Fruit fly (Drosophila melanogaster) whole organism, embryonic: Measurements from ENCODE around the gene Cks85A.

ENCODE experiments used
- CG10209 ChIP-seq: fragments of 200-800 bp; sonication (Bioruptor generic); optimal IDR thresholded peaks from 3 replicates; lab custom pipeline; 2017; ENCODE audit warnings: missing biosample characterization, mild to moderate bottlenecking, missing genetic modification characterization, missing genetic modification reagents
- CG10267 ChIP-seq: fragments of 200-800 bp; sonication (Bioruptor generic); optimal IDR thresholded peaks from 2 replicates; lab custom pipeline; 2018; ENCODE audit warnings: missing biosample characterization, mild to moderate bottlenecking, missing genetic modification characterization, moderate library complexity
- CG10462 ChIP-seq: fragments of 200-800 bp; sonication (Bioruptor generic); optimal IDR thresholded peaks from 2 replicates; lab custom pipeline; 2016; ENCODE audit warnings: missing biosample characterization, missing genetic modification characterization
- CG12104 ChIP-seq: fragments of 200-800 bp; sonication (Bioruptor generic); optimal IDR thresholded peaks from 3 replicates; lab custom pipeline; 2016; ENCODE audit warnings: missing biosample characterization, missing genetic modification characterization
- CG13296 ChIP-seq: fragments of 200-800 bp; sonication (Bioruptor generic); optimal IDR thresholded peaks from 3 replicates; lab custom pipeline; 2018; ENCODE audit warnings: missing biosample characterization, mild to moderate bottlenecking, missing genetic modification characterization
- CG13894 ChIP-seq: fragments of 200-800 bp; sonication (Bioruptor generic); optimal IDR thresholded peaks from 3 replicates; lab custom pipeline; 2018; ENCODE audit warnings: missing biosample characterization, mild to moderate bottlenecking, missing genetic modification characterization, moderate library complexity
- CG14441 ChIP-seq: fragments of 200-800 bp; sonication (Bioruptor generic); IDR thresholded peaks from 2 replicates; pipeline ENCODE4 v1.3.6; 2022; ENCODE audit warnings: missing biosample characterization, missing genetic modification characterization
- CG15073 ChIP-seq: fragments of 200-800 bp; sonication (Bioruptor generic); optimal IDR thresholded peaks from 2 replicates; lab custom pipeline; 2016; ENCODE audit warnings: missing biosample characterization, missing genetic modification characterization
- CG15269 ChIP-seq: fragments of 200-800 bp; sonication (Bioruptor generic); optimal IDR thresholded peaks from 2 replicates; lab custom pipeline; 2018; ENCODE audit warnings: missing biosample characterization, mild to moderate bottlenecking, missing genetic modification characterization, moderate library complexity
- CG15601 ChIP-seq: fragments of 200-800 bp; sonication (Bioruptor generic); optimal IDR thresholded peaks from 3 replicates; lab custom pipeline; 2019; ENCODE audit warnings: missing biosample characterization, mild to moderate bottlenecking, missing genetic modification characterization, moderate library complexity
- CG2712 ChIP-seq: fragments of 200-800 bp; optimal IDR thresholded peaks from 3 replicates; lab custom pipeline; 2019; ENCODE audit warnings: missing biosample characterization, mild to moderate bottlenecking, missing genetic modification characterization, moderate library complexity
- CG34376 ChIP-seq: fragments of 200-800 bp; sonication (Bioruptor generic); optimal IDR thresholded peaks from 2 replicates; lab custom pipeline; 2018; ENCODE audit warnings: missing biosample characterization, mild to moderate bottlenecking, missing genetic modification characterization
- CG43689 ChIP-seq: fragments of 200-800 bp; sonication (Bioruptor generic); IDR thresholded peaks from 2 replicates; pipeline ENCODE4 v1.3.6; 2022; ENCODE audit warnings: missing biosample characterization, missing genetic modification characterization
- CG4820 ChIP-seq: fragments of 200-800 bp; sonication (Bioruptor generic); optimal IDR thresholded peaks from 3 replicates; lab custom pipeline; 2016; ENCODE audit warnings: missing biosample characterization, missing genetic modification characterization
- CG5180 ChIP-seq: fragments of 200-800 bp; sonication (Bioruptor generic); optimal IDR thresholded peaks from 3 replicates; lab custom pipeline; 2017; ENCODE audit warnings: missing biosample characterization, missing genetic modification characterization, mild to moderate bottlenecking, moderate library complexity, missing genetic modification reagents
- CG6683 ChIP-seq: fragments of 200-800 bp; sonication (Bioruptor generic); optimal IDR thresholded peaks from 2 replicates; lab custom pipeline; 2017; ENCODE audit warnings: missing biosample characterization, mild to moderate bottlenecking, missing genetic modification characterization, missing genetic modification reagents
- CG6791 ChIP-seq: fragments of 200-800 bp; sonication (Bioruptor generic); IDR thresholded peaks from 3 replicates; pipeline ENCODE4 v1.3.6; 2022; ENCODE audit warnings: missing biosample characterization, missing genetic modification characterization; ENCODE audit not compliant: partially characterized antibody
- CG6813 ChIP-seq: fragments of 200-800 bp; sonication (Bioruptor generic); optimal IDR thresholded peaks from 2 replicates; lab custom pipeline; 2017; ENCODE audit warnings: missing biosample characterization, missing genetic modification characterization, mild to moderate bottlenecking, moderate library complexity, missing genetic modification reagents
- CG7357 ChIP-seq: fragments of 200-800 bp; sonication (Bioruptor generic); IDR thresholded peaks from 3 replicates; pipeline ENCODE4 v1.3.6; 2022; ENCODE audit warnings: missing biosample characterization, missing genetic modification characterization
- Camta ChIP-seq: fragments of 200-800 bp; sonication (Bioruptor generic); optimal IDR thresholded peaks from 2 replicates; lab custom pipeline; 2016; ENCODE audit warnings: missing biosample characterization, missing genetic modification characterization
- Drgx ChIP-seq: fragments of 200-800 bp; sonication (Bioruptor generic); IDR thresholded peaks from 2 replicates; pipeline ENCODE4 v1.3.6; 2022; ENCODE audit warnings: missing biosample characterization, missing genetic modification characterization
- Elba2 ChIP-seq: fragments of 200-800 bp; sonication (Bioruptor generic); optimal IDR thresholded peaks from 3 replicates; lab custom pipeline; 2016; ENCODE audit warnings: missing biosample characterization, missing genetic modification characterization
- Lim3 ChIP-seq: fragments of 200-800 bp; sonication (Bioruptor generic); IDR thresholded peaks from 2 replicates; pipeline ENCODE4 v1.3.6; 2022; ENCODE audit warnings: missing biosample characterization, missing genetic modification characterization
- Mad ChIP-seq: fragments of 200-800 bp; sonication (Bioruptor generic); optimal IDR thresholded peaks from 2 replicates; lab custom pipeline; 2016; ENCODE audit warnings: missing biosample characterization, missing genetic modification characterization
- Med ChIP-seq: fragments of 200-800 bp; sonication (Bioruptor generic); peaks from one replicate; lab custom pipeline; 2016; ENCODE audit warnings: missing biosample characterization, missing genetic modification characterization, mild to moderate bottlenecking, inconsistent platforms, moderate library complexity
- Neu2 ChIP-seq: fragments of 200-800 bp; sonication (Bioruptor generic); optimal IDR thresholded peaks from 3 replicates; lab custom pipeline; 2016; ENCODE audit warnings: missing biosample characterization, missing genetic modification characterization, borderline replicate concordance
- PHDP ChIP-seq: fragments of 200-800 bp; sonication (Bioruptor generic); optimal IDR thresholded peaks from 3 replicates; lab custom pipeline; 2018; ENCODE audit warnings: missing biosample characterization, mild to moderate bottlenecking, missing genetic modification characterization, moderate library complexity
- Six4 ChIP-seq: fragments of 200-800 bp; sonication (Bioruptor generic); optimal IDR thresholded peaks from 2 replicates; lab custom pipeline; 2016; ENCODE audit warnings: missing biosample characterization, missing genetic modification characterization
- Ssrp ChIP-seq: fragments of 200-800 bp; sonication (Bioruptor generic); optimal IDR thresholded peaks from 2 replicates; lab custom pipeline; 2018; ENCODE audit warnings: missing biosample characterization, mild to moderate bottlenecking, missing genetic modification characterization, moderate library complexity
- TFAM ChIP-seq: fragments of 200-800 bp; sonication (Bioruptor generic); optimal IDR thresholded peaks from 2 replicates; lab custom pipeline; 2017; ENCODE audit warnings: missing biosample characterization, missing genetic modification characterization, inconsistent platforms
- Xbp1 ChIP-seq: fragments of 200-800 bp; sonication (Bioruptor generic); optimal IDR thresholded peaks from 3 replicates; lab custom pipeline; 2016; ENCODE audit warnings: missing biosample characterization, mild to moderate bottlenecking, missing genetic modification characterization
- Xrp1 ChIP-seq: fragments of 200-800 bp; sonication (Bioruptor generic); IDR thresholded peaks from 2 replicates; pipeline ENCODE4 v1.3.6; 2022; ENCODE audit warnings: missing biosample characterization, missing genetic modification characterization
- ato ChIP-seq: fragments of 200-800 bp; sonication (Bioruptor generic); IDR thresholded peaks from 2 replicates; pipeline ENCODE4 v1.3.6; 2022; ENCODE audit warnings: missing biosample characterization, missing genetic modification characterization; ENCODE audit not compliant: partially characterized antibody
- ci ChIP-seq: fragments of 200-800 bp; sonication (Bioruptor generic); IDR thresholded peaks from 3 replicates; pipeline ENCODE4 v1.3.6; 2022; ENCODE audit warnings: missing biosample characterization, missing genetic modification characterization
- dmrt11E ChIP-seq: fragments of 200-800 bp; sonication (Bioruptor generic); optimal IDR thresholded peaks from 3 replicates; lab custom pipeline; 2018; ENCODE audit warnings: missing biosample characterization, mild to moderate bottlenecking, missing genetic modification characterization, moderate library complexity
- en ChIP-seq: fragments of 200-800 bp; sonication (Bioruptor generic); optimal IDR thresholded peaks from 2 replicates; lab custom pipeline; 2016; ENCODE audit warnings: missing biosample characterization, missing genetic modification characterization
- ewg ChIP-seq: fragments of 200-800 bp; sonication (Bioruptor generic); optimal IDR thresholded peaks from 3 replicates; lab custom pipeline; 2017; ENCODE audit warnings: mild to moderate bottlenecking, missing biosample characterization, missing genetic modification reagents, missing genetic modification characterization
- eyg ChIP-seq: fragments of 200-800 bp; sonication (Bioruptor generic); optimal IDR thresholded peaks from 3 replicates; lab custom pipeline; 2016; ENCODE audit warnings: missing biosample characterization, missing genetic modification characterization
- ftz-f1 ChIP-seq: fragments of 200-800 bp; sonication (Bioruptor generic); optimal IDR thresholded peaks from 2 replicates; lab custom pipeline; 2016; ENCODE audit warnings: missing biosample characterization, missing genetic modification characterization
- grau ChIP-seq: fragments of 200-800 bp; optimal IDR thresholded peaks from 3 replicates; lab custom pipeline; 2019; ENCODE audit warnings: missing biosample characterization, mild to moderate bottlenecking, missing genetic modification characterization, moderate library complexity
- grn ChIP-seq: fragments of 200-800 bp; sonication (Bioruptor generic); optimal IDR thresholded peaks from 3 replicates; lab custom pipeline; 2017; ENCODE audit warnings: missing biosample characterization, missing genetic modification characterization
- gt ChIP-seq: fragments of 200-800 bp; sonication (Bioruptor generic); IDR thresholded peaks from 2 replicates; pipeline ENCODE4 v1.3.6; 2022; ENCODE audit warnings: missing biosample characterization, missing genetic modification characterization
- ind ChIP-seq: fragments of 200-800 bp; sonication (Bioruptor generic); optimal IDR thresholded peaks from 3 replicates; lab custom pipeline; 2016; ENCODE audit warnings: missing biosample characterization, missing genetic modification characterization
- nom ChIP-seq: fragments of 200-800 bp; sonication (Bioruptor generic); optimal IDR thresholded peaks from 2 replicates; lab custom pipeline; 2017; ENCODE audit warnings: missing biosample characterization, missing genetic modification characterization, mild to moderate bottlenecking, moderate library complexity, missing genetic modification reagents
- phol ChIP-seq: fragments of 200-800 bp; sonication (Bioruptor generic); optimal IDR thresholded peaks from 3 replicates; lab custom pipeline; 2018; ENCODE audit warnings: missing biosample characterization, mild to moderate bottlenecking, missing genetic modification characterization, moderate library complexity
- prd ChIP-seq, 3 experiments: fragments of >200 bp in 2 of 3; fragments of 200-800 bp in 1 of 3; sonication (Bioruptor generic) in 1 of 3; optimal IDR thresholded peaks in 2 of 3; IDR thresholded peaks in 1 of 3; 2 replicates in 2 of 3; 3 replicates in 1 of 3; pipeline versions ENCODE4 v1.3.6 to Lab custom; 2017 to 2022; ENCODE audit warnings: missing biosample characterization in 1 of 3, missing genetic modification characterization in 1 of 3
- slbo ChIP-seq: fragments of 200-800 bp; sonication (Bioruptor generic); IDR thresholded peaks from 2 replicates; pipeline ENCODE4 v1.3.6; 2022; ENCODE audit warnings: missing biosample characterization, missing genetic modification characterization
- sob ChIP-seq: fragments of 200-800 bp; sonication (Bioruptor generic); IDR thresholded peaks from 2 replicates; pipeline ENCODE4 v1.3.6; 2022; ENCODE audit warnings: missing biosample characterization, missing genetic modification characterization
- tap ChIP-seq: fragments of 200-800 bp; optimal IDR thresholded peaks from 3 replicates; lab custom pipeline; 2019; ENCODE audit warnings: missing biosample characterization, mild to moderate bottlenecking, missing genetic modification characterization, moderate library complexity
- zen ChIP-seq: fragments of 200-800 bp; sonication (Bioruptor generic); optimal IDR thresholded peaks from 3 replicates; lab custom pipeline; 2018; ENCODE audit warnings: missing biosample characterization, mild to moderate bottlenecking, missing genetic modification characterization, moderate library complexity

Gene Cks85A

dm6 chr3R:8746354-8746753 is 28.1 kb upstream of the Cks85A start (continued):
- peak; percentile 78 for TF ChIP-seq Xrp1 (GFP tag; lab: Robert Waterston, UW)
- TF ChIP-seq tap (tag; lab: Kevin White, UChicago): peak; percentile 37
- no peak for TF ChIP-seq Neu2
- peak; percentile 69; the same call in 2 of the 3 replicates for TF ChIP-seq ci (GFP tag; lab: Robert Waterston, UW)
- peak; percentile 33 for TF ChIP-seq ewg (GFP tag; lab: Kevin White, UChicago)
- peak; percentile 45 for TF ChIP-seq CG6813
- peak; percentile 70 for TF ChIP-seq Med (GFP tag; lab: Kevin White, UChicago)
- peak; percentile 55 for TF ChIP-seq Mad (GFP tag; lab: Kevin White, UChicago)
- TF ChIP-seq CG7357 (GFP tag; lab: Robert Waterston, UW): no peak
- no peak for TF ChIP-seq ftz-f1
- peak; percentile 53 for TF ChIP-seq CG10209 (GFP tag; lab: Kevin White, UChicago)
- no peak for TF ChIP-seq gt (GFP tag; lab: Robert Waterston, UW)
- TF ChIP-seq CG10267 (tag; lab: Kevin White, UChicago): peak; percentile 62
- 0 out of 2 replicates have a peak, but pooled peaks have one; percentile 34 for TF ChIP-seq CG43689 (GFP tag; lab: Robert Waterston, UW)
- peak; percentile 27 for TF ChIP-seq CG5180 (GFP tag; lab: Kevin White, UChicago)
- peak; percentile 66 for TF ChIP-seq Xbp1 (GFP tag; lab: Kevin White, UChicago)
- TF ChIP-seq Lim3 (GFP tag; lab: Robert Waterston, UW): no peak
- peak; percentile 91 for TF ChIP-seq zen (tag; lab: Kevin White, UChicago)
- peak; percentile 73 for TF ChIP-seq phol (tag; lab: Kevin White, UChicago)
- peak; percentile 54 for TF ChIP-seq ind
- TF ChIP-seq CG4820 (GFP tag; lab: Kevin White, UChicago): peak; percentile 65
- peak; percentile 78 for TF ChIP-seq Elba2 (GFP tag; lab: Kevin White, UChicago)
- TF ChIP-seq CG12104 (GFP tag; lab: Kevin White, UChicago): peak; percentile 39
- TF ChIP-seq CG13894: no peak
- peak; percentile 81 for TF ChIP-seq Drgx
- TF ChIP-seq TFAM (GFP tag; lab: Kevin White, UChicago): no peak
- peak; percentile 76 for TF ChIP-seq CG2712 (tag; lab: Kevin White, UChicago)
- TF ChIP-seq CG13296 (GFP tag; lab: Kevin White, UChicago): no peak
- TF ChIP-seq CG34376 (GFP tag; lab: Kevin White, UChicago): no peak
- TF ChIP-seq CG10462 (GFP tag; lab: Kevin White, UChicago): no peak
- TF ChIP-seq CG14441: no peak
- peak; percentile 55; the same call in 1 of the 2 replicates for TF ChIP-seq sob (GFP tag; lab: Robert Waterston, UW)
- TF ChIP-seq CG6683 (GFP tag; lab: Kevin White, UChicago): no peak
- peak; percentile 55 for TF ChIP-seq CG15601 (tag; lab: Kevin White, UChicago)
- no peak for TF ChIP-seq en (GFP tag; lab: Kevin White, UChicago)
- peak; percentile 73 for TF ChIP-seq grau
- peak; percentile 72 for TF ChIP-seq Ssrp
- TF ChIP-seq dmrt11E (tag; lab: Kevin White, UChicago): peak; percentile 71
- TF ChIP-seq grn: no peak
- peak; percentile 56 for TF ChIP-seq Six4 (GFP tag; lab: Kevin White, UChicago)
- TF ChIP-seq CG15073 (GFP tag; lab: Kevin White, UChicago): no peak
- no peak for TF ChIP-seq nom (GFP tag; lab: Kevin White, UChicago)
- TF ChIP-seq CG6791 (GFP tag; lab: Robert Waterston, UW): no peak
- TF ChIP-seq CG15269: peak; percentile 43
- no peak for TF ChIP-seq prd (optimal IDR thresholded peaks at IDR 0.05; lab: Kevin White, UChicago)
- peak; percentile 88 for TF ChIP-seq prd (GFP tag; IDR thresholded peaks at IDR 0.05; lab: Robert Waterston, UW)
- no peak for TF ChIP-seq ato (GFP tag; lab: Robert Waterston, UW)
- peak; percentile 76 for TF ChIP-seq PHDP (tag; lab: Kevin White, UChicago)
- no peak for TF ChIP-seq eyg
- peak; percentile 54; the same call in 1 of the 2 replicates for TF ChIP-seq slbo (GFP tag; lab: Robert Waterston, UW)
- peak; percentile 45 for TF ChIP-seq Camta
